Worm (Caenorhabditis elegans): ENCODE measurements around the gene ZC21.8.

- TF ChIP-seq him-1 (tag; optimal IDR thresholded peaks at IDR 0.05) (no peak), W03F9.2 (tag; optimal IDR thresholded peaks at IDR 0.05) (no peak), dao-5 (tag; optimal IDR thresholded peaks at IDR 0.05) (no peak)
These were observed 44.6 kb upstream of the ZC21.8 start for ce11 chrIII:8564372-8564771.
